Worm (Caenorhabditis elegans): ENCODE measurements around the gene T08A9.13.

DNA sequence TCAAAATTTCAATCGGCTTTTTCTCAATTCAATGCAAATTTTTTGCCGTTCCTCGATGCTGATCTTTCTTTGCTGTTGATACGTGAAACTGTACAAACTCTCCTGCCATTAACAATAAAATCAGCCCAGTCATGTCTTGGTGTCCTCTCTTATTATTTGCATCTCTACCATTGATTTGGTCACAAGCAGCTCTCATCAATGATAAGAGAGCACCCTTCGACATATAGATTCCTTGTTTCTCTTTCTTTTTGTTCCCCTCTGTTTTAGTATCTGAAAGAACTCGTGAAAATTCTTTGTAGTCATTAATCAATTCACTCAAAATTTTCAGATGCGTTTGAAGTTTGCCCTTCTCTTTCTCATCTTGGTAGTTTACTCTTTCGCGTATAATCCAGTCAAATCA, 30.4 kb downstream of the T08A9.13 start, which contains the start of gene lron-7:
- no peak for TF ChIP-seq flt-1 (GFP tag; IDR thresholded peaks at IDR 0.05)
- no peak for TF ChIP-seq ama-1 (optimal IDR thresholded peaks at IDR 0.05)
- TF ChIP-seq tbx-37 (GFP tag; conservative IDR thresholded peaks at IDR 0.05), result no peak
- TF ChIP-seq ceh-36 (tag; optimal IDR thresholded peaks at IDR 0.05), result no peak
- TF ChIP-seq scrt-1 (GFP tag; IDR thresholded peaks at IDR 0.05), result no peak
- no peak for TF ChIP-seq hnd-1 (tag; optimal IDR thresholded peaks at IDR 0.05)
- TF ChIP-seq F13C5.2 (tag; optimal IDR thresholded peaks at IDR 0.05), result no peak
- no peak for TF ChIP-seq ets-7 (tag; optimal IDR thresholded peaks at IDR 0.05)
- no peak for TF ChIP-seq tra-4 (tag; optimal IDR thresholded peaks at IDR 0.05)
- TF ChIP-seq tbx-11 (GFP tag; IDR thresholded peaks at IDR 0.05), result no peak
